Fruit fly (Drosophila melanogaster) whole organism, wandering third instar larva: ENCODE measurements around the gene Alp9.

Experiments used
- Abd-B ChIP-seq: fragments of >200 bp; optimal IDR thresholded peaks from 2 replicates; lab custom pipeline; 2017; ENCODE audit warnings: missing biosample characterization, missing genetic modification characterization
- Dfd ChIP-seq: fragments of >200 bp; optimal IDR thresholded peaks from 2 replicates; lab custom pipeline; 2017; ENCODE audit warnings: missing biosample characterization, missing genetic modification characterization
- Dif ChIP-seq: fragments of 200-275, 200-300 bp; sonication (Bioruptor generic); optimal IDR thresholded peaks from 2 replicates; lab custom pipeline; 2018; ENCODE audit warnings: missing biosample characterization, missing genetic modification characterization; ENCODE audit not compliant: partially characterized antibody
- HLH106 ChIP-seq: fragments of 200-800 bp; optimal IDR thresholded peaks from 3 replicates; lab custom pipeline; 2019; ENCODE audit warnings: missing biosample characterization, mild to moderate bottlenecking, missing genetic modification characterization, moderate library complexity
- Hnf4 ChIP-seq: fragments of 200-800 bp; sonication (Bioruptor generic); optimal IDR thresholded peaks from 2 replicates; lab custom pipeline; 2016; ENCODE audit warnings: missing biosample characterization, mild to moderate bottlenecking, missing genetic modification characterization
- Hr78 ChIP-seq: fragments of >200 bp; optimal IDR thresholded peaks from 2 replicates; lab custom pipeline; 2017; ENCODE audit warnings: missing biosample characterization, missing genetic modification characterization
- Hr83 ChIP-seq: fragments of 200-300 bp; sonication (Bioruptor generic); optimal IDR thresholded peaks from 2 replicates; lab custom pipeline; 2016; ENCODE audit warnings: missing biosample characterization, mild to moderate bottlenecking, missing genetic modification characterization, moderate library complexity; ENCODE audit not compliant: poor library complexity, severe bottlenecking
- Jra ChIP-seq: sonication (Bioruptor generic); optimal IDR thresholded peaks from 2 replicates; lab custom pipeline; 2016; ENCODE audit warnings: missing biosample characterization, missing genetic modification characterization
- Myc ChIP-seq: fragments of >200 bp; optimal IDR thresholded peaks from 2 replicates; lab custom pipeline; 2017
- N ChIP-seq: fragments of >200 bp; optimal IDR thresholded peaks from 2 replicates; lab custom pipeline; 2018; ENCODE audit warnings: missing biosample characterization, missing external identifiers, missing genetic modification characterization
- OdsH ChIP-seq: fragments of 200-800 bp; sonication (Bioruptor generic); optimal IDR thresholded peaks from 2 replicates; lab custom pipeline; 2016; ENCODE audit warnings: missing biosample characterization, mild to moderate bottlenecking, missing genetic modification characterization
- Rel ChIP-seq, 2 experiments: fragments of 200-800 bp; sonication (Bioruptor generic) in 1 of 2; optimal IDR thresholded peaks; 2 replicates in 1 of 2; 3 replicates in 1 of 2; lab custom pipeline; 2016 to 2019; ENCODE audit warnings: mild to moderate bottlenecking in 2 of 2, missing biosample characterization in 2 of 2, missing genetic modification characterization in 2 of 2, moderate library complexity in 1 of 2
- Sp1 ChIP-seq: fragments of 200-800 bp; sonication (Bioruptor generic); optimal IDR thresholded peaks from 3 replicates; lab custom pipeline; 2019; ENCODE audit warnings: missing biosample characterization, mild to moderate bottlenecking, missing genetic modification characterization, moderate library complexity
- Vsx2 ChIP-seq: fragments of 200-300, 225-300 bp; sonication (Bioruptor generic); optimal IDR thresholded peaks from 2 replicates; lab custom pipeline; 2018; ENCODE audit warnings: missing biosample characterization, missing genetic modification characterization; ENCODE audit not compliant: partially characterized antibody
- brk ChIP-seq: fragments of 200-800 bp; sonication (Bioruptor generic); optimal IDR thresholded peaks from 2 replicates; lab custom pipeline; 2016; ENCODE audit warnings: missing biosample characterization, mild to moderate bottlenecking, missing genetic modification characterization
- dl ChIP-seq, 2 experiments: fragments of 175-275, 200-275 bp in 1 of 2; fragments of 200-275 bp in 1 of 2; sonication (Bioruptor generic); optimal IDR thresholded peaks; lab custom pipeline; 2018; ENCODE audit warnings: mild to moderate bottlenecking in 2 of 2, missing biosample characterization in 2 of 2, missing genetic modification characterization in 2 of 2, moderate library complexity in 2 of 2; ENCODE audit not compliant: partially characterized antibody in 2 of 2, insufficient read depth in 1 of 2
- dmrt93B ChIP-seq: fragments of 200-800 bp; sonication (Bioruptor generic); optimal IDR thresholded peaks from 2 replicates; lab custom pipeline; 2018; ENCODE audit warnings: missing biosample characterization, mild to moderate bottlenecking, missing genetic modification characterization
- dsf ChIP-seq: sonication (Bioruptor generic); optimal IDR thresholded peaks from 2 replicates; lab custom pipeline; 2016; ENCODE audit warnings: missing biosample characterization, missing genetic modification characterization, borderline replicate concordance
- foxo ChIP-seq, 2 experiments: fragments of 200-800 bp; sonication (Bioruptor generic); optimal IDR thresholded peaks; 2 replicates in 1 of 2; 3 replicates in 1 of 2; lab custom pipeline; 2016 to 2017; ENCODE audit warnings: missing biosample characterization in 2 of 2, missing genetic modification characterization in 2 of 2
- pan ChIP-seq: fragments of >200 bp; optimal IDR thresholded peaks from 2 replicates; lab custom pipeline; 2017
- psq ChIP-seq: fragments of 200-800 bp; sonication (Bioruptor generic); optimal IDR thresholded peaks from 3 replicates; lab custom pipeline; 2017; ENCODE audit warnings: missing biosample characterization, mild to moderate bottlenecking, missing genetic modification characterization, moderate library complexity
- rgr ChIP-seq: fragments of 200-800 bp; sonication (Bioruptor generic); optimal IDR thresholded peaks from 3 replicates; lab custom pipeline; 2016; ENCODE audit warnings: missing biosample characterization, mild to moderate bottlenecking, missing genetic modification characterization
- sage ChIP-seq: fragments of 200-800 bp; sonication (Bioruptor generic); optimal IDR thresholded peaks from 2 replicates; lab custom pipeline; 2016; ENCODE audit warnings: missing biosample characterization, mild to moderate bottlenecking, missing genetic modification characterization
- tai ChIP-seq: sonication (Bioruptor generic); optimal IDR thresholded peaks from 2 replicates; lab custom pipeline; 2016; ENCODE audit warnings: missing biosample characterization, missing genetic modification characterization
- usp ChIP-seq: fragments of >200 bp; optimal IDR thresholded peaks from 2 replicates; lab custom pipeline; 2017; ENCODE audit warnings: missing biosample characterization, missing genetic modification characterization
- woc ChIP-seq: sonication (Bioruptor generic); optimal IDR thresholded peaks from 2 replicates; lab custom pipeline; 2016; ENCODE audit warnings: missing biosample characterization, mild to moderate bottlenecking, missing genetic modification characterization

Gene Alp9

dm6 chr3L:5554377-5554776, 41.0 kb upstream of the Alp9 start (continued):
- no peak for TF ChIP-seq Rel (GFP tag; optimal IDR thresholded peaks at IDR 0.05; lab: Kevin White, UChicago)
- peak; percentile 19 for TF ChIP-seq Rel (tag; optimal IDR thresholded peaks at IDR 0.05; lab: Kevin White, UChicago)
- TF ChIP-seq woc: peak; percentile 26
- TF ChIP-seq Hr78 (GFP tag; lab: Kevin White, UChicago): no peak
- no peak for TF ChIP-seq tai (GFP tag; lab: Kevin White, UChicago)
- TF ChIP-seq dmrt93B (GFP tag; lab: Kevin White, UChicago): peak; percentile 72

DNA sequence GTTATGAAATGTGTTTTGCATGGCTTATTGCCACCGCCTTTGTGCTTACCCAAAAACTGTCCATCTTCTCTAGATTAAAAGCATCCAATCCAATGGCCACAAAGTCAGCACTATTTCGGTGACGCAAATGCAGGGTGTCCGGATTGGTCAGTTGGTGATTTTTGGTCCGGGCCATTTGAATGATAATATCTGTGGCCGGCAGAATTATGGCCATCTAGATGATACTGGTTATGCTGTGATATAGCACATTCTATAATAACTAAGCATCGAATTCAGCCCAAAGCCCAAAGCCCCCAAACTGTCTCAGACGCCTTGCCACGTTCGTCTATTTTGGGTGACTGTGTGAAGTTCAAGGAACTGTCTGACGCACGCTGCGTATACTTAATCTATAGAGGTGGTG, 39.1 kb upstream of the Alp9 start:
- TF ChIP-seq N (GFP tag; lab: Kevin White, UChicago): no peak
- no peak for TF ChIP-seq dsf

dm6 chr3L:5561341-5561740, 34.0 kb upstream of the Alp9 start, which contains the start of gene sinu:
TSS of gene sinu (minus strand) at chr3L:5561598.
- TF ChIP-seq Hr83 (GFP tag; lab: Kevin White, UChicago) (no peak), Vsx2 (peak; percentile 53)

DNA sequence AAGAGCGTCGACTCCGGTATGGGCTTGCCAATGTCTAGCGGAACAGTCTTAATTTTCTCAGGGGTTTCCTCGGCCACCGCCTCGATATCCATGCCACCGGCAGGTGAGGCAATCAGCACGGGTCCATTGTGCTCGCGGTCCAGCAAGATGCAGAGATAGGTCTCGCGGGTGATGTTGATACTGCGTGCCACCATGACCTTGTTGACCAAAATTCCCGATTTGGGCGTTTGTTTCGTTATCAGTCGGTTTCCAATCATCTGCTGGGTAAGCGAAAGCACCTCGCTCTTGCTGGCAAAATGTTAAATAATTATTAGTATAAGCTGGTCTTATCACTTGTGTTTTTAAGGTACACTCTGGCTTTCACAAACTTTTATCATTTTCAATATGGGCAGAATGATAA, 32.8 kb upstream of the Alp9 start:
- TF ChIP-seq pan (lab: Kevin White, UChicago) (no peak), Rel (GFP tag; optimal IDR thresholded peaks at IDR 0.05; lab: Kevin White, UChicago) (no peak), Rel (tag; optimal IDR thresholded peaks at IDR 0.05; lab: Kevin White, UChicago) (peak; percentile 42)

- peak; percentile 5 for TF ChIP-seq Vsx2
- no peak for TF ChIP-seq Rel (GFP tag; optimal IDR thresholded peaks at IDR 0.05; lab: Kevin White, UChicago)
- TF ChIP-seq Rel (tag; optimal IDR thresholded peaks at IDR 0.05; lab: Kevin White, UChicago): peak; percentile 96
- TF ChIP-seq sage (GFP tag; lab: Kevin White, UChicago): no peak
Measured at dm6 chr3L:5563309-5564182, 31.8 kb upstream of the Alp9 start, which contains the start of the genes ScsbetaG and Sras. TSS of gene ScsbetaG (minus strand) at chr3L:5563691. TSS of gene Sras (plus strand) at chr3L:5563774.

dm6 chr3L:5565051-5565688, 30.2 kb upstream of the Alp9 start, which contains the start of gene bc10:
TSS of gene bc10 (plus strand) at chr3L:5565231.
- TF ChIP-seq usp (GFP tag; lab: Kevin White, UChicago) (no peak), dsf (no peak), OdsH (GFP tag; lab: Kevin White, UChicago) (no peak), brk (GFP tag; lab: Kevin White, UChicago) (no peak), psq (GFP tag; lab: Kevin White, UChicago) (no peak), Dfd (no peak), woc (no peak), Vsx2 (no peak), Abd-B (GFP tag; lab: Kevin White, UChicago) (no peak), Hr83 (GFP tag; lab: Kevin White, UChicago) (peak; percentile 32), rgr (peak; percentile 98), Rel (GFP tag; optimal IDR thresholded peaks at IDR 0.05; lab: Kevin White, UChicago) (no peak), Rel (tag; optimal IDR thresholded peaks at IDR 0.05; lab: Kevin White, UChicago) (peak; percentile 10), Jra (GFP tag; lab: Kevin White, UChicago) (no peak), pan (lab: Kevin White, UChicago) (no peak), Hnf4 (GFP tag; lab: Kevin White, UChicago) (no peak), foxo (GFP tag; optimal IDR thresholded peaks at IDR 0.05; lab: Kevin White, UChicago) (no peak), Dif (GFP tag; lab: Kevin White, UChicago) (no peak), HLH106 (tag; lab: Kevin White, UChicago) (no peak), tai (GFP tag; lab: Kevin White, UChicago) (no peak), dl (GFP tag; optimal IDR thresholded peaks at IDR 0.05; lab: Kevin White, UChicago; ENCODE audit: insufficient read depth in 1 of 2, partially characterized antibody in 2 of 2) (no peak), Myc (lab: Kevin White, UChicago) (no peak), Sp1 (GFP tag; lab: Kevin White, UChicago) (no peak)
